Worm (Caenorhabditis elegans) whole organism, mixed stage, embryonic: ENCODE data around the gene srxa-10.

Experiments
- nhr-12 ChIP-seq: fragments of 150-350 bp; optimal IDR thresholded peaks from 2 replicates; lab custom pipeline; 2014; ENCODE audit warnings: missing biosample characterization, missing genetic modification characterization
- nhr-28 ChIP-seq: fragments of 150-350 bp; optimal IDR thresholded peaks from 2 replicates; lab custom pipeline; 2014; ENCODE audit warnings: missing biosample characterization, missing genetic modification characterization
- snpc-4 ChIP-seq: fragments of 150-350 bp; optimal IDR thresholded peaks from 2 replicates; lab custom pipeline; 2014; ENCODE audit warnings: missing biosample characterization, missing genetic modification characterization
- ztf-11 ChIP-seq: fragments of 150-350 bp; optimal IDR thresholded peaks from 2 replicates; lab custom pipeline; 2014; ENCODE audit warnings: missing biosample characterization, missing genetic modification characterization

DNA sequence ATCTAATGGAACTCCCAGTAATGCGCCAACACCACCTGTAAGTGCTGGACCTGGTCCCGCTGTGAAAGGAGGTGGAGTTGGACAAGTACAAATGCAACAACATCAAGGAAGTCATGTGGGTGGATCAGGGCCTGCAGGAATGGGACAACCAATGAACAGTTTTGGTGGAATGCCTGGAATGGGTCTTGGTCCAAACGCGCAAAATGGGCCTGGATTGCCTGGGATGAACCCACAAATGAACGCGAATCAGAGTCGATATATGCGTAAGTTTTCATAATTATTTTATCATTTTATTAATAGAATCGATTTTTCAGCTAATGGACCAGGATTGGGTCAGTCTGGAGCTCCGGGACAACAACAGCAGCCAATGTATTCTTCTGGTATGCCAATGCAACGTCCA lies 24.0 kb downstream of the srxa-10 start:
- TF ChIP-seq nhr-28, result no peak
- no peak for TF ChIP-seq ztf-11
- TF ChIP-seq snpc-4 (tag; lab: Kevin White, UChicago), result no peak
- TF ChIP-seq nhr-12 (tag; lab: Kevin White, UChicago), result no peak
